Worm (Caenorhabditis elegans) whole organism, L4/young adult: Measurements from ENCODE around the gene F55B12.2.

Experiments
- W03F9.2 ChIP-seq: fragments of 150-350 bp; optimal IDR thresholded peaks from 2 replicates; lab custom pipeline; 2014; ENCODE audit warnings: missing biosample characterization, missing genetic modification characterization
- dao-5 ChIP-seq: sonication (generic microtip); optimal IDR thresholded peaks from 2 replicates; lab custom pipeline; 2016; ENCODE audit warnings: missing genotype, missing genetic modification characterization, moderate library complexity, missing compliant biosample characterization
- him-1 ChIP-seq: sonication (generic microtip); optimal IDR thresholded peaks from 2 replicates; lab custom pipeline; 2016; ENCODE audit warnings: missing genotype, missing genetic modification reagents, missing genetic modification characterization, missing compliant biosample characterization

The F55B12.2 gene

DNA sequence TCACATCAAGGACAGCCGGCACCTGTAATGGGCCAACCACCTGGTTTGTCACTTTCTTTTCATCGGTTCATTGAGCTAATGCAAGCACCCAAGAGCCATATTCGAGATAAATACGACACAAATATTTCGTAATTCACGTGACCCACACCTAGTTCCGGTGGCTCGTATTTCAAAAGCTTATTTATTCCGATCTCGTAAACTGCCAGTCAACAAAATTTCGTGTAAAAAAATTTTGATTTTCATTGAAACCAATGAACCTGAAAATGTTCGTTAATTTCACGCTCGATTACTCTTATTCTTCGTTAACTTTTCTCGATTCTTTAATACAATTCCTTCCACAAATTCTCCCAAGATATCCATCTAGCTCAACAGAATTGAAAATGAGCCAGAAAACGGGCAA, 26.7 kb downstream of the F55B12.2 start:
- TF ChIP-seq W03F9.2 (tag; lab: Kevin White, UChicago), result no peak
- TF ChIP-seq him-1 (tag; lab: Kevin White, UChicago), result no peak
- TF ChIP-seq dao-5, result no peak

DNA sequence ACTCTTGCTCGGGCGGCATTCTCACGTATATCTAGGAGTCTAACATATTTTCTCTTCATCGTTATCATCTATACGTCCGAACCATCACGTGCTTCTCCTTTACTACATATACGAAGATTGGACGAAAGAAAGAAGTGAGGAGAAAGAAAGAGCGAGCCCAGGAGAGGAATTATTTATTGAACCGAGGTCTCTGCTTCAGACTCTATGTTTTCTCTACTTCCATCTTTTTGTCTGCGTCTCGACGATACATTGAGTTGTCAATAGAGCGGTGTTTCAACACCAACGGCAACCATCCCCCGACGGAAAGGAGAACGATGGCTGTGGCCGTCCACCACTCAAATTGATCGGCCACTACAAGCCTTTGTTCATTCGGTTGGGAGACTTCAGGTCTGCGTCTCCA, 27.4 kb downstream of the F55B12.2 start:
- TF ChIP-seq dao-5, result no peak
- peak; percentile 58 for TF ChIP-seq him-1 (tag; lab: Kevin White, UChicago)
- peak; percentile 84 for TF ChIP-seq W03F9.2 (tag; lab: Kevin White, UChicago)

DNA sequence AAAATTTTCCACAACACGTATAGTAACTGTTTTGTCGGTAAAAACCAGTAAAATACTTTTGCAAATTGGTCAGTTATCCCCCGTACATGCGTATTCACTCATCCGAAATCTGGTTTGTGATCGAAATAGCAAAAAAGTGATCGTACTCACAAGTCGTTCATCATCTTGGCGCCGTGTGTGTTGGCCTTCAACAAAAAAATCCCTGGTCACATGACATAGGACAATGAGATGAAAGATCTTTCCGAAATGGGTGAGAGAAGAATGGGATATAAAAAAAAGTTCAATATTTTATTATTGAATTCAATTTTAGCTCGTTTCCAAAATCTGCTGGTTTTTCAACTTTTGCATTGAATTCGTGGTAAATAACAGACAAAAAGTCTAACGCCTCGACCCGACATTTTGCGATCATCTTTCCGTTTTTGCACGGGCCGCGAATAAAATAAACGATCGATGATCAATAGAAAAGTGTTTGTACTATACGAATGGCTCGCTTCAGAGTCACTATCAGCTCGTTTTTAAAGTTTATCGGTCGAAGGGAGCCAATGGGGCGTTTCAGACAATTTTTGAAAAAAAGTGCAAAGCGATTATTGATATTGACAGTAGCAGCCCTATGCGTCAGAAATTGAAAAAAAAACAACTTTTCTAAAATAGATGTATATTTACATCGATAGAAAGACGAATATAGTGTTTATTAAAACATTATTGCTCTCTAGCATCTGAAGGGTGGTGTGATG, 28.7 kb downstream of the F55B12.2 start:
- no peak for TF ChIP-seq him-1 (tag; lab: Kevin White, UChicago)

DNA sequence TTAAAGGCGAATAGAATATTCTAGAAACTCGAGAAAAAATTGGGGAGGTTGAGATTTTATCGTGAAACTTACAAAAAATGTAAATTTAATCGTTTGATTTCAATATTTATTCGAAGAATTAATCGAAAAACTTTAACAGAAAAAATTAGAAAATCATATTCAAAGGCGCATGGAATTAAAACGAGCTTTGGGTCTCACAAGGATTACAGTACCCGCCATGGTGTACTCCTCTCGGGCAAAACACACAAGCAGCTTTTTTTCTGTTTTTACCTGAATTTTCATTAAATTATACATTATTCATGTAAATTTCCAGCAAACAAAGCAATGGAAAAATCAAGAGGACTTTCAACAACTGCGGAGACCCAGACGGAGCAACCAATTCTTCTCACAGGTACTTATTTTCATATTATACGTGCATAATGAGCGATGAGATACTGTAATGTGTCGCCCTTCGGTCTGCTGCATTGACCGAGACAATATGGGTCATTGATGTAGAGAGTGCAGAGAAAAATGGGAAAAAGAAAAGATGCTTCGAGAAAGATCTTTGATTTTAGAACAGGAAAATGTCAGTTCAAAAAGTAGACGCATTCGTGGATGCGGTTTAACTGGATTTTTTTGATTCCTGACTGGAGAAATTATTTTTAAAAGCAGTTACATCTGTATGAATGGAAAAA, 29.4 kb downstream of the F55B12.2 start, which contains the start of the genes F53C11.4 and F53C11.5:
F53C11.4 (minus strand) TSS at position 128 of the 674 bp plus-strand sequence.
F53C11.5 (plus strand) TSS at position 325 of the 674 bp plus-strand sequence.
- TF ChIP-seq W03F9.2 (tag; lab: Kevin White, UChicago) (peak; percentile 3), him-1 (tag; lab: Kevin White, UChicago) (no peak)

DNA sequence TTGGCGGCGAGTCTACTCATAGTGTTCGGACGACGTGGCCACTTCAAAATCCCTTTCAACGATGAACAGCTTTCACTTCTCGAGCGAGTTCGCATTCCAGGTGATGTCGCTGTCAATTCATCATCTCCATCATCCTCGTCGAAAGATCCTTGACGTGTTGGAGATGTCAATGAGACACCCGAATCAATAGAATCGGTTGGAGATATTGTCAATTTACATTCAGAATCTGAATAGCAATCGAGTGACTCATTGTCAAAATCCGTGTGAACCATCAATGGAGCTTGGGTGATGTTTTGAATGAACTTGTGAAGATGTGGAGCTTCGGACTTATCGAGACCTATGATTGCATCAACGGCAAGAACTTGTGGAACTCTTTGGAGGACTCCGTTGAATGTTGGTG, 31.0 kb downstream of the F55B12.2 start:
- TF ChIP-seq dao-5 (no peak), him-1 (tag; lab: Kevin White, UChicago) (no peak), W03F9.2 (tag; lab: Kevin White, UChicago) (no peak)

DNA sequence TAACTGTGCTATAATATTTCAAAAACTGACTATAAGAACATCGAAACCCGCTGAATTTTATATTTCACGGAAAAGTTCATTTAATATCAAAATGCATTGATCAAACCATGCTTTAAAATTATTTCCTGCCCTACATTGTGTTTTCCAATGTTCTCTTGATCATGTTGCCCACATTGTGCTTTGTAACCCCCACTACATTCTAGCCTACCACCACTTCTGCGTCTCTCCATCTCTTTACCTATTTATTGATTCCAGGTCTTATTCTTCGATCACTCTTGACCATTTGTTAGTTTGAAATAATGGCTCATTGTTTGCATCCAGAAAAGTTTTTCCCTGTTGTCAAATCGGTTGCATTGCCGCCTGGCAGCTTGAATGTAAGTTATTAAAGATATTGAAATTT, 34.6 kb downstream of the F55B12.2 start, which contains the start of gene decr-1.1:
decr-1.1 (plus strand) TSS at position 210 of the 400 bp plus-strand sequence.
- TF ChIP-seq W03F9.2 (tag; lab: Kevin White, UChicago) (no peak), him-1 (tag; lab: Kevin White, UChicago) (no peak), dao-5 (no peak)

DNA sequence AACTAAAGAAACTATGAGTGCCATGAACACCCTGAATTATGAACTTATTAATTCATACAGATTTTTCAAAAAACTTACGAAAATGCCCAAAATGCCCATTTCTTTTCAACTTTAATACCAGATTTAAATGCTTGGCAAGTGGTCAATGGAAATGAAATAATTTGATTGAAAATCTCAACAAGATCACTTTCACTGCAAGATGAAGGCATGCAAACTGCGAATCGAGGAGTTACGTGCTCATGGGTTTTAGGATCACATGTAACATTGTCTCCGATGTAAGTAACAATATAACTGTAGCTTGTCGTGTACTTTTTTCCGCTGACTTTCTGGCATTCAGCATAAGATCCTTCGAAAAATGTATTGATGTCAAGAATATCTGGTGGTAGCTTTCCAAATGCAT, 35.9 kb downstream of the F55B12.2 start:
- TF ChIP-seq W03F9.2 (tag; lab: Kevin White, UChicago), result no peak
- no peak for TF ChIP-seq dao-5
- no peak for TF ChIP-seq him-1 (tag; lab: Kevin White, UChicago)

DNA sequence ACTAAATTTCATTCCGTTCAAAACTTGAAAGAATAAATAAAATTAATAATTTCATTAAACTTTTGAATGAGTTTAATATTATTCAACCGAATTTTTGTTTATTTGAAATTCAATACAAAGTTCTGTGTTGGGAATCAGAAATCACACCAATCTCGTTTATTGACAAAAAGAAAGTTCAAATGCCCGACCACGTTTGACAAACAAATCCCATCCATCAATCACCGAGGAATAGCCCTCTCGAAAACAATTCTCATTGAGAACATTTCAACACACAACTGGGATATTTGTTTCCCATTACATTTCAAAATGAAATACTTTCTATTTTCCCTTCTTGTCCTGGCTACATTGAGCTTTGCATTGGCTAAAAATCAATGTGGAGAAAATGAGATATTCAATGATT, 38.9 kb downstream of the F55B12.2 start, which contains the start of gene F53C11.9:
F53C11.9 (plus strand) TSS at position 159 of the 400 bp plus-strand sequence.
- TF ChIP-seq W03F9.2 (tag; lab: Kevin White, UChicago) (no peak), dao-5 (no peak), him-1 (tag; lab: Kevin White, UChicago) (no peak)

DNA sequence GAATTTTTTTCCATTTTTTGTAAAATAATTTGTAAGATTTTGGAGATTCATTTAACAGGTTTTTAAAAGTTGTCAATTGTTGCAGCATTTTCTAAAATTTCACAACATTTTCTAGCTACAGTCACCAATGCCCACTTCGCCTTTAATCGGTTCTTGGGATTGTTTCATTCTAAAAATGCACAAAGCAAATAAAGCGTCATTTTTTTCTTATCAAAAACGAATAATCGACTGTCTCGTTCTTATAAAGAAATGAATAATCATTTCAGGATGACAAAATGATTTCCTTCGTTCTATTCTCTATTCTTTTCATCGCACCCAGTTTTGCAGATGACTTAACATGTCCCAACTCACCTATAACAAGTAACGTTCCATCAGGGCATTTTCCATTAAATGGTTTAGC, 41.2 kb downstream of the F55B12.2 start, which contains the start of gene F53C11.1:
F53C11.1 (plus strand) TSS at position 268 of the 400 bp plus-strand sequence.
- no peak for TF ChIP-seq dao-5
- TF ChIP-seq him-1 (tag; lab: Kevin White, UChicago), result no peak
- no peak for TF ChIP-seq W03F9.2 (tag; lab: Kevin White, UChicago)

DNA sequence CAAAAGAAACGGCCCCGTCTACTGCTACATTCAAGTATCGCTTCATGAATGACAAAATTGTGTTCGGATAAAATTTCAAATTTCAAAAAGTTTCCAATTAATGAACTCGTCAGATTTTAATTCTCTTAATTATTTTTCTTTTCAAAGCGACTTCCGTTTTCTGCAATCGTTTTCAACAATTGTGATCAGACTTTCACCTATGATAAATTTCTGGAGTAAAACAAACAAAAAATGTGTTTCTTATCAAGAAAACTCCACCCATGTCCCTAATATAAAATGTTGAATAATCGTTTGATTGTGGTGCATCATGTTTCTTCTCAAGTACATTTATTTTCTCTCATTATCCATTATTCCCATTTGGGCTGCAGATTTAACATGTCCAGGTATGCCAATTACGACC, 45.6 kb downstream of the F55B12.2 start, which contains the start of gene F20G2.5:
F20G2.5 (plus strand) TSS at position 301 of the 400 bp plus-strand sequence.
- no peak for TF ChIP-seq W03F9.2 (tag; lab: Kevin White, UChicago)

DNA sequence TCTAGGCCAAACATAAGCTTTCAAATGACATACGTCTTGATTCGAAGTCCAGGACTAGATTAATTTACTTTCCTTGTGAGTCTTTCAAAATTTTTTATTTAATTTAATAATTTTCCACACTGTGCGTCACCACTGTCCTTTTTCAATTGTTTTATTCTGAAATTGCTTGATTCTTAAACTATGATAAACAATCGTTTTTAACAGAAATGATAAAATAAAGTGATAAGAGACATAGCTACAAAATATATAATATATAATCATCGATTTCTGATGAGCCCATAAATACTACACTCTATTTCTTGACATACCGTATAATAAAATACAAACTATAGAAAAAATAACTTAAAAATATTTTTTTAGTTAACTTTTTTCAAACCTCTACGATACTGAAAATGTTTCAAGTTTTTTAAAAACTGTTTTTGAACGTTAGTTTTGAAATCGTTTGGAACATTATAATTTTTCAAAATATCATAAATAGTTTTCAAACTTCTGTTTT, 47.8 kb downstream of the F55B12.2 start, which contains the start of gene nas-24:
nas-24 (plus strand) TSS at position 446 of the 496 bp plus-strand sequence.
- TF ChIP-seq W03F9.2 (tag; lab: Kevin White, UChicago) (no peak), him-1 (tag; lab: Kevin White, UChicago) (no peak), dao-5 (no peak)

DNA sequence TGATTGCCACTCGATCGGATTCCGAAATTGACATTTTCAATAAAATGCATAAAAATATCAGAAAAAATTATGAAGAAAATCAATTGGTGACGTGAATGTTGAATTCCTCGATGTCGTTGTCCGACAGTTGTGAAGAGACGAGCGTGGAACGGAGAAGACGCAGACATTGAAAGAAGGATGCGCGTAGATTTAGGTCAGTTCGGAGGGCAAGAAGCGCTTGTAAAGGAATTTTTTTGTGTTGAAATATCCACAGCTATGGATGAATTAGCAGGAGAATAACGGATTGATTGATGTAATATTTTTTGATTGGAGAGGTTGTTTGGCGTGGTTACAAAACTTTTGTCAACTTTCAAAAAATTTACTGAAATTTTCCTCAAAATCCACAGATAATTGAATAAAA, 48.4 kb downstream of the F55B12.2 start, which contains the start of gene F20G2.3:
F20G2.3 (minus strand) TSS at position 101 of the 400 bp plus-strand sequence.
- TF ChIP-seq W03F9.2 (tag; lab: Kevin White, UChicago), result no peak
